Worm (Caenorhabditis elegans) whole organism, young adult: ENCODE results near the gene mec-3.

Experiments used
- B0261.1 ChIP-seq: sonication (generic microtip); optimal IDR thresholded peaks from 2 replicates; lab custom pipeline; 2016; ENCODE audit warnings: mild to moderate bottlenecking, missing genetic modification characterization, moderate library complexity, missing compliant biosample characterization
- C17E4.6 ChIP-seq: fragments of 200-800 bp; sonication (Bioruptor generic); IDR thresholded peaks from 2 replicates; pipeline ENCODE4 v1.3.6; 2022; ENCODE audit warnings: missing genetic modification reagents, missing genetic modification characterization, missing compliant biosample characterization
- T26A5.8 ChIP-seq: sonication (generic microtip); optimal IDR thresholded peaks from 2 replicates; lab custom pipeline; 2016; ENCODE audit warnings: missing genetic modification characterization, missing compliant biosample characterization
- ama-1 ChIP-seq, 3 experiments: fragments of 150-350 bp in 1 of 3; sonication (generic microtip) in 2 of 3; optimal IDR thresholded peaks; 2 replicates each; lab custom pipeline; 2014 to 2018; ENCODE audit warnings: missing biosample characterization in 2 of 3, missing genetic modification characterization in 2 of 3, missing genetic modification reagents in 2 of 3
- attf-6 ChIP-seq: fragments of 200-800 bp; sonication (Bioruptor generic); IDR thresholded peaks from 2 replicates; pipeline ENCODE4 v1.3.6; 2022; ENCODE audit warnings: missing genetic modification reagents, missing genetic modification characterization, missing compliant biosample characterization
- cebp-2 ChIP-seq: fragments of 200-800 bp; sonication (Bioruptor generic); IDR thresholded peaks from 2 replicates; pipeline ENCODE4 v1.3.6; 2022; ENCODE audit warnings: missing genetic modification characterization, missing compliant biosample characterization
- ceh-100 ChIP-seq: fragments of 200-800 bp; sonication (Bioruptor generic); IDR thresholded peaks from 2 replicates; pipeline ENCODE4 v1.3.6; 2022; ENCODE audit warnings: missing genetic modification reagents, missing genetic modification characterization, missing compliant biosample characterization
- madf-3 ChIP-seq: fragments of 200-800 bp; sonication (Bioruptor generic); IDR thresholded peaks from 2 replicates; pipeline ENCODE4 v1.3.6; 2022; ENCODE audit warnings: missing genetic modification reagents, missing genetic modification characterization, missing compliant biosample characterization
- mes-4 ChIP-seq: sonication (generic microtip); optimal IDR thresholded peaks from 2 replicates; lab custom pipeline; 2016; ENCODE audit warnings: missing genotype, missing genetic modification characterization, missing compliant biosample characterization
- nhr-120 ChIP-seq: fragments of 200-800 bp; sonication (Bioruptor generic); IDR thresholded peaks from 2 replicates; pipeline ENCODE4 v1.3.6; 2022; ENCODE audit warnings: missing genetic modification characterization, missing compliant biosample characterization
- sea-2 ChIP-seq: fragments of 200-800 bp; sonication (Bioruptor generic); IDR thresholded peaks from 2 replicates; pipeline ENCODE4 v1.3.6; 2022; ENCODE audit warnings: missing genetic modification characterization, missing compliant biosample characterization
- snpc-4 ChIP-seq, 5 experiments: fragments of 150-350 bp in 1 of 5; sonication (generic microtip) in 4 of 5; optimal IDR thresholded peaks; 2 replicates each; lab custom pipeline; 2014 to 2018; ENCODE audit warnings: missing genetic modification characterization in 5 of 5, missing biosample characterization in 3 of 5, antibody characterized with exemption in 2 of 5, mild to moderate bottlenecking in 2 of 5, missing compliant biosample characterization in 2 of 5, missing genotype in 2 of 5, moderate library complexity in 2 of 5, missing genetic modification reagents in 1 of 5
- unc-62 ChIP-seq: fragments of 150-350 bp; optimal IDR thresholded peaks from 2 replicates; lab custom pipeline; 2014; ENCODE audit warnings: missing biosample characterization, missing genetic modification reagents, missing genetic modification characterization

DNA sequence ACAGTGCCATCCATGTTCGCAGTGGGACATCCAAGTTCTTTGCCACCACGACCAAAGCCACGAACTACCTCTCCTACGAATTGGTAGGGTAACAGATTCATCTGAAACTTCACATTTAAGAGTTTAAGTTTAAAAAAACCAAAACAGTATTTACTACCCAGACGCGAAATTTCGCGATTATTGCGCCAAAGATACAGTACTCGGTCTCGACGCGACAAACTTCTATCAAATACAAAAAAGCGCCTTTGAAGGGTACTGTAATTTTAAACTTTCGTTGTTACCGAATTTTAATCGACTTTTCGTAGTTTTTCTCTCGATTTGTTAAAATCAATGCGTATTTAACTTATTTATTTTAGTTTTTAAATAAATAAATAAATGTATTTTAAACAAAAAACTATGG, 52.3 kb downstream of the mec-3 start, which contains the start of gene rfk-1:
- TF ChIP-seq ceh-100 (GFP tag; lab: Robert Waterston, UW) (no peak), cebp-2 (no peak), T26A5.8 (tag; lab: Kevin White, UChicago) (no peak), unc-62 (GFP tag; lab: Kevin White, UChicago) (no peak), C17E4.6 (GFP tag; lab: Robert Waterston, UW) (no peak), attf-6 (no peak), madf-3 (GFP tag; lab: Robert Waterston, UW) (no peak), ama-1 (optimal IDR thresholded peaks at IDR 0.05; lab: Kevin White, UChicago) (no peak), ama-1 (GFP tag; optimal IDR thresholded peaks at IDR 0.05; lab: Kevin White, UChicago) (no peak), mes-4 (tag; lab: Kevin White, UChicago) (no peak), snpc-4 (GFP tag; optimal IDR thresholded peaks at IDR 0.05; lab: Kevin White, UChicago) (no peak), snpc-4 (tag; optimal IDR thresholded peaks at IDR 0.05; lab: Kevin White, UChicago) (no peak), sea-2 (GFP tag; lab: Robert Waterston, UW) (no peak), nhr-120 (no peak), B0261.1 (no peak)
